Worm (Caenorhabditis elegans) whole organism, late embryonic: ENCODE results near the gene C33F10.1.

Source experiments
- C38D4.7 ChIP-seq: fragments of 200-800 bp; sonication (Bioruptor generic); optimal IDR thresholded peaks from 2 replicates; lab custom pipeline; 2018; ENCODE audit warnings: mild to moderate bottlenecking, missing genetic modification characterization, moderate library complexity, missing compliant biosample characterization
- K02D7.2 ChIP-seq: sonication (generic microtip); optimal IDR thresholded peaks from 2 replicates; lab custom pipeline; 2017; ENCODE audit warnings: mild to moderate bottlenecking, missing genetic modification characterization, missing compliant biosample characterization
- T23F11.4 ChIP-seq: fragments of 200-800 bp; sonication (Bioruptor generic); optimal IDR thresholded peaks from 2 replicates; lab custom pipeline; 2018; ENCODE audit warnings: mild to moderate bottlenecking, missing genetic modification characterization, missing compliant biosample characterization
- Y22D7AL.16 ChIP-seq: sonication (generic microtip); optimal IDR thresholded peaks from 2 replicates; lab custom pipeline; 2016; ENCODE audit warnings: missing genetic modification characterization, missing compliant biosample characterization
- ceh-14 ChIP-seq: sonication (generic microtip); optimal IDR thresholded peaks from 2 replicates; lab custom pipeline; 2016; ENCODE audit warnings: missing genotype, missing genetic modification characterization, missing compliant biosample characterization
- ceh-18 ChIP-seq: sonication (generic microtip); optimal IDR thresholded peaks from 2 replicates; lab custom pipeline; 2016; ENCODE audit warnings: missing genetic modification characterization, missing compliant biosample characterization
- ceh-2 ChIP-seq: sonication (generic microtip); optimal IDR thresholded peaks from 2 replicates; lab custom pipeline; 2016; ENCODE audit warnings: missing genotype, missing genetic modification characterization, missing compliant biosample characterization
- ceh-24 ChIP-seq: sonication (generic microtip); optimal IDR thresholded peaks from 2 replicates; lab custom pipeline; 2016; ENCODE audit warnings: mild to moderate bottlenecking, missing genetic modification characterization, missing compliant biosample characterization
- ceh-31 ChIP-seq: sonication (generic microtip); optimal IDR thresholded peaks from 2 replicates; lab custom pipeline; 2016; ENCODE audit warnings: missing genetic modification characterization, missing compliant biosample characterization
- ceh-48 ChIP-seq: sonication (generic microtip); optimal IDR thresholded peaks from 2 replicates; lab custom pipeline; 2016; ENCODE audit warnings: missing genetic modification characterization, inconsistent platforms, missing compliant biosample characterization
- ceh-9 ChIP-seq: sonication (generic microtip); optimal IDR thresholded peaks from 2 replicates; lab custom pipeline; 2016; ENCODE audit warnings: mild to moderate bottlenecking, missing genetic modification characterization, inconsistent platforms, missing compliant biosample characterization
- che-1 ChIP-seq: sonication (generic microtip); optimal IDR thresholded peaks from 2 replicates; lab custom pipeline; 2016; ENCODE audit warnings: mild to moderate bottlenecking, missing genetic modification characterization, missing compliant biosample characterization
- elt-4 ChIP-seq: sonication (generic microtip); optimal IDR thresholded peaks from 2 replicates; lab custom pipeline; 2016; ENCODE audit warnings: missing genetic modification characterization, missing compliant biosample characterization
- ets-4 ChIP-seq: sonication (generic microtip); optimal IDR thresholded peaks from 2 replicates; lab custom pipeline; 2016; ENCODE audit warnings: missing genetic modification characterization, missing compliant biosample characterization
- fkh-6 ChIP-seq: sonication (generic microtip); optimal IDR thresholded peaks from 2 replicates; lab custom pipeline; 2016; ENCODE audit warnings: missing genetic modification characterization, missing compliant biosample characterization
- gmeb-2 ChIP-seq: sonication (generic microtip); optimal IDR thresholded peaks from 2 replicates; lab custom pipeline; 2016; ENCODE audit warnings: missing genetic modification characterization, inconsistent platforms, missing compliant biosample characterization
- hlh-6 ChIP-seq: sonication (generic microtip); optimal IDR thresholded peaks from 2 replicates; lab custom pipeline; 2016; ENCODE audit warnings: missing genotype, missing genetic modification characterization, missing compliant biosample characterization
- hlh-8 ChIP-seq: sonication (generic microtip); optimal IDR thresholded peaks from 2 replicates; lab custom pipeline; 2016; ENCODE audit warnings: missing genotype, missing genetic modification characterization, missing compliant biosample characterization
- lim-6 ChIP-seq: sonication (generic microtip); optimal IDR thresholded peaks from 2 replicates; lab custom pipeline; 2016; ENCODE audit warnings: missing genetic modification characterization, missing compliant biosample characterization
- lin-11 ChIP-seq: fragments of 200-800 bp; sonication (Bioruptor generic); optimal IDR thresholded peaks from 2 replicates; lab custom pipeline; 2018; ENCODE audit warnings: mild to moderate bottlenecking, missing genetic modification characterization, missing compliant biosample characterization
- madf-2 ChIP-seq: sonication (generic microtip); optimal IDR thresholded peaks from 2 replicates; lab custom pipeline; 2017; ENCODE audit warnings: missing genetic modification characterization, missing compliant biosample characterization
- mec-3 ChIP-seq: sonication (generic microtip); optimal IDR thresholded peaks from 2 replicates; lab custom pipeline; 2016; ENCODE audit warnings: borderline replicate concordance, missing genetic modification characterization, missing compliant biosample characterization
- nhr-11 ChIP-seq: fragments of 150-350 bp; optimal IDR thresholded peaks from 2 replicates; lab custom pipeline; 2014; ENCODE audit warnings: missing biosample characterization, missing genetic modification characterization
- odd-2 ChIP-seq: sonication (generic microtip); optimal IDR thresholded peaks from 2 replicates; lab custom pipeline; 2017; ENCODE audit warnings: antibody characterized with exemption, mild to moderate bottlenecking, missing genetic modification characterization, missing compliant biosample characterization
- pax-1 ChIP-seq: fragments of 150-350 bp; optimal IDR thresholded peaks from 2 replicates; lab custom pipeline; 2014; ENCODE audit warnings: missing biosample characterization, missing genetic modification characterization
- pha-4 ChIP-seq: fragments of 150-350 bp; optimal IDR thresholded peaks from 2 replicates; lab custom pipeline; 2018; ENCODE audit warnings: missing biosample characterization, missing genetic modification reagents, missing genetic modification characterization
- pros-1 ChIP-seq: fragments of 150-350 bp; optimal IDR thresholded peaks from 2 replicates; lab custom pipeline; 2014; ENCODE audit warnings: missing biosample characterization, missing genetic modification reagents, missing genetic modification characterization
- rnt-1 ChIP-seq: sonication (generic microtip); optimal IDR thresholded peaks from 2 replicates; lab custom pipeline; 2016; ENCODE audit warnings: missing genetic modification characterization, missing compliant biosample characterization
- sox-4 ChIP-seq: sonication (generic microtip); optimal IDR thresholded peaks from 2 replicates; lab custom pipeline; 2017; ENCODE audit warnings: mild to moderate bottlenecking, missing genetic modification characterization, inconsistent platforms, missing compliant biosample characterization
- syd-9 ChIP-seq: sonication (generic microtip); optimal IDR thresholded peaks from 2 replicates; lab custom pipeline; 2016; ENCODE audit warnings: mild to moderate bottlenecking, missing genetic modification characterization, moderate library complexity, missing compliant biosample characterization
- tbx-2 ChIP-seq: sonication (generic microtip); optimal IDR thresholded peaks from 2 replicates; lab custom pipeline; 2016; ENCODE audit warnings: missing genetic modification characterization, missing compliant biosample characterization
- ttx-3 ChIP-seq: sonication (generic microtip); optimal IDR thresholded peaks from 2 replicates; lab custom pipeline; 2016; ENCODE audit warnings: missing genetic modification reagents, missing genetic modification characterization, missing compliant biosample characterization
- unc-3 ChIP-seq, 2 experiments: fragments of 200-800 bp in 1 of 2; sonication (Bioruptor generic) in 1 of 2; sonication (generic microtip) in 1 of 2; conservative IDR thresholded peaks in 1 of 2; optimal IDR thresholded peaks in 1 of 2; 2 replicates each; pipeline versions ENCODE4 v1.3.6 to Lab custom; 2016 to 2022; ENCODE audit warnings: missing compliant biosample characterization in 2 of 2, missing genetic modification characterization in 2 of 2, missing genetic modification reagents in 1 of 2
- unc-55 ChIP-seq: sonication (generic microtip); optimal IDR thresholded peaks from 2 replicates; lab custom pipeline; 2017; ENCODE audit warnings: missing biosample characterization, missing genetic modification reagents, missing genetic modification characterization
- zip-5 ChIP-seq: sonication (generic microtip); optimal IDR thresholded peaks from 2 replicates; lab custom pipeline; 2016; ENCODE audit warnings: missing genetic modification characterization, missing compliant biosample characterization
- ztf-16 ChIP-seq: sonication (generic microtip); optimal IDR thresholded peaks from 2 replicates; lab custom pipeline; 2017; ENCODE audit warnings: missing genetic modification characterization, missing compliant biosample characterization

C33F10.1 gene

ce11 chrII:4869793-4870343 lies 35.0 kb downstream of the C33F10.1 start:
- TF ChIP-seq che-1 (tag; lab: Kevin White, UChicago), result no peak
- peak; percentile 9 for TF ChIP-seq hlh-6 (tag; lab: Kevin White, UChicago)
- peak; percentile 18 for TF ChIP-seq ceh-31 (tag; lab: Kevin White, UChicago)
- TF ChIP-seq unc-55 (GFP tag; lab: Kevin White, UChicago), result no peak
- TF ChIP-seq elt-4 (tag; lab: Kevin White, UChicago), result peak; percentile 86
- TF ChIP-seq, all 69 proteins: peak for 3

- no peak for TF ChIP-seq syd-9
- no peak for TF ChIP-seq madf-2 (tag; lab: Kevin White, UChicago)
- TF ChIP-seq elt-4 (tag; lab: Kevin White, UChicago), result no peak
- no peak for TF ChIP-seq sox-4 (tag; lab: Kevin White, UChicago)
- no peak for TF ChIP-seq lim-6
- no peak for TF ChIP-seq pha-4
- TF ChIP-seq pros-1 (tag; lab: Kevin White, UChicago), result no peak
- TF ChIP-seq hlh-6 (tag; lab: Kevin White, UChicago), result no peak
Measured at ce11 chrII:4870691-4871090, 35.9 kb downstream of the C33F10.1 start, which contains the start of gene col-20. col-20 (minus strand) TSS chrII:4870791.

DNA sequence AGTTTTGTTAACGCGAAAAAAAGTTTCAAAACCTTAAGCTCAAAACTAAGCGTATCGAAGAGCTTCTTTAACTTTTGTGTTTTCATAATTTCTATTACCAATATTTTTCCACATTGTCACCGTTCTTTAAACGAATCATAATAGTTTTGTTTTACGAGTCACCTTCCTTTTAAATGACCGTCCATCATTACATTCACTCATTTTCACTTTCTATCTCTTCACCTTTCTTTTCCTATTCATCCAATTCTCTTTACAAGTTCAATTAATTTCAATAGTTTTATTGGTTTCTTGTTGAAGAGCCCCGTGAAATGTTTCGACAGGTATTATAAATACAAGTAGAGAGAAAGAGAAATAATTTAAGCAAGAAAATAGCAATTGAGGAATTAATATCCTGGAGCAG lies 37.0 kb downstream of the C33F10.1 start:
- TF ChIP-seq odd-2 (tag; lab: Kevin White, UChicago) (no peak), ceh-14 (no peak), C38D4.7 (GFP tag; lab: Kevin White, UChicago) (no peak), ceh-2 (tag; lab: Kevin White, UChicago) (no peak), ztf-16 (tag; lab: Kevin White, UChicago) (no peak), tbx-2 (tag; lab: Kevin White, UChicago) (no peak), zip-5 (tag; lab: Kevin White, UChicago) (no peak), ceh-48 (tag; lab: Kevin White, UChicago) (no peak), unc-3 (GFP tag; conservative IDR thresholded peaks at IDR 0.05; lab: Robert Waterston, UW) (no peak), unc-3 (tag; optimal IDR thresholded peaks at IDR 0.05; lab: Kevin White, UChicago) (no peak), rnt-1 (tag; lab: Kevin White, UChicago) (no peak), mec-3 (tag; lab: Kevin White, UChicago) (no peak), Y22D7AL.16 (tag; lab: Kevin White, UChicago) (no peak), ceh-18 (tag; lab: Kevin White, UChicago) (no peak), ets-4 (tag; lab: Kevin White, UChicago) (no peak), nhr-11 (no peak), pha-4 (no peak), ttx-3 (tag; lab: Kevin White, UChicago) (no peak), gmeb-2 (no peak), hlh-8 (no peak)
- TF ChIP-seq, all 69 proteins: peak for 0

ce11 chrII:4873029-4873428 lies 38.2 kb downstream of the C33F10.1 start, which contains the start of gene col-73:
col-73 (minus strand) TSS chrII:4873129.
- TF ChIP-seq che-1 (tag; lab: Kevin White, UChicago), result no peak
- no peak for TF ChIP-seq hlh-8
- TF ChIP-seq lin-11 (tag; lab: Kevin White, UChicago), result no peak
- no peak for TF ChIP-seq ceh-24 (tag; lab: Kevin White, UChicago)
- TF ChIP-seq T23F11.4, result no peak
- TF ChIP-seq unc-3 (GFP tag; conservative IDR thresholded peaks at IDR 0.05; lab: Robert Waterston, UW), result no peak
- TF ChIP-seq unc-3 (tag; optimal IDR thresholded peaks at IDR 0.05; lab: Kevin White, UChicago), result no peak
- no peak for TF ChIP-seq fkh-6
- no peak for TF ChIP-seq hlh-6 (tag; lab: Kevin White, UChicago)
- no peak for TF ChIP-seq K02D7.2 (tag; lab: Kevin White, UChicago)
- TF ChIP-seq zip-5 (tag; lab: Kevin White, UChicago), result no peak
- TF ChIP-seq pax-1, result no peak
- no peak for TF ChIP-seq ceh-31 (tag; lab: Kevin White, UChicago)
- TF ChIP-seq tbx-2 (tag; lab: Kevin White, UChicago), result no peak
- TF ChIP-seq pha-4, result no peak
- TF ChIP-seq ceh-9 (tag; lab: Kevin White, UChicago), result no peak
